Worm (Caenorhabditis elegans) whole organism, young adult: ENCODE results near the gene R02D1.2.

Experiments
- B0261.1 ChIP-seq: sonication (generic microtip); optimal IDR thresholded peaks from 2 replicates; lab custom pipeline; 2016; ENCODE audit warnings: mild to moderate bottlenecking, missing genetic modification characterization, moderate library complexity, missing compliant biosample characterization
- C17E4.6 ChIP-seq: fragments of 200-800 bp; sonication (Bioruptor generic); IDR thresholded peaks from 2 replicates; pipeline ENCODE4 v1.3.6; 2022; ENCODE audit warnings: missing genetic modification reagents, missing genetic modification characterization, missing compliant biosample characterization
- F33H1.4 ChIP-seq: fragments of 200-800 bp; sonication (Bioruptor generic); IDR thresholded peaks from 2 replicates; pipeline ENCODE4 v1.3.6; 2022; ENCODE audit warnings: missing genetic modification reagents, missing genetic modification characterization, missing compliant biosample characterization
- F39B2.1 ChIP-seq: fragments of 200-800 bp; sonication (Bioruptor generic); IDR thresholded peaks from 2 replicates; pipeline ENCODE4 v1.3.6; 2022; ENCODE audit warnings: missing genetic modification reagents, missing genetic modification characterization, missing compliant biosample characterization
- F55B11.4 ChIP-seq: sonication (generic microtip); optimal IDR thresholded peaks from 2 replicates; lab custom pipeline; 2016; ENCODE audit warnings: missing compliant biosample characterization, missing genetic modification characterization, borderline replicate concordance; ENCODE audit not compliant: insufficient read depth
- F57A8.1 ChIP-seq: fragments of 200-800 bp; sonication (Bioruptor generic); optimal IDR thresholded peaks from 2 replicates; lab custom pipeline; 2018; ENCODE audit warnings: mild to moderate bottlenecking, missing genetic modification characterization, moderate library complexity, missing compliant biosample characterization
- F57C9.4 ChIP-seq: sonication (generic microtip); optimal IDR thresholded peaks from 2 replicates; lab custom pipeline; 2017; ENCODE audit warnings: mild to moderate bottlenecking, missing genetic modification characterization, missing compliant biosample characterization
- T07F8.4 ChIP-seq: sonication (generic microtip); optimal IDR thresholded peaks from 2 replicates; lab custom pipeline; 2016; ENCODE audit warnings: mild to moderate bottlenecking, missing genetic modification characterization, moderate library complexity, missing compliant biosample characterization
- Y53F4B.3 ChIP-seq: fragments of 200-800 bp; sonication (Bioruptor generic); IDR thresholded peaks from 2 replicates; pipeline ENCODE4 v1.3.6; 2022; ENCODE audit warnings: missing genetic modification reagents, missing genetic modification characterization, missing compliant biosample characterization
- Y95B8A.8 ChIP-seq: fragments of 200-800 bp; sonication (Bioruptor generic); IDR thresholded peaks from 2 replicates; pipeline ENCODE4 v1.3.6; 2022; ENCODE audit warnings: missing genetic modification reagents, missing genetic modification characterization, missing compliant biosample characterization
- aptf-2 ChIP-seq: fragments of 200-800 bp; sonication (Bioruptor generic); conservative IDR thresholded peaks from 2 replicates; pipeline ENCODE4 v1.3.6; 2022; ENCODE audit warnings: missing genetic modification reagents, missing genetic modification characterization, missing compliant biosample characterization
- aptf-3 ChIP-seq: fragments of 200-800 bp; sonication (Bioruptor generic); IDR thresholded peaks from 2 replicates; pipeline ENCODE4 v1.3.6; 2022; ENCODE audit warnings: missing genetic modification characterization, missing compliant biosample characterization
- bed-1 ChIP-seq: fragments of 200-800 bp; sonication (Bioruptor generic); IDR thresholded peaks from 2 replicates; pipeline ENCODE4 v1.3.6; 2022; ENCODE audit warnings: missing genetic modification reagents, missing genetic modification characterization, missing compliant biosample characterization
- ccch-3 ChIP-seq: fragments of 200-800 bp; sonication (Bioruptor generic); optimal IDR thresholded peaks from 2 replicates; lab custom pipeline; 2018; ENCODE audit warnings: mild to moderate bottlenecking, missing genetic modification characterization, missing compliant biosample characterization
- cebp-1 ChIP-seq, 2 experiments: fragments of 200-800 bp in 1 of 2; sonication (Bioruptor generic) in 1 of 2; sonication (generic microtip) in 1 of 2; IDR thresholded peaks in 1 of 2; optimal IDR thresholded peaks in 1 of 2; 2 replicates each; pipeline versions ENCODE4 v1.3.6 to Lab custom; 2017 to 2022; ENCODE audit warnings: missing compliant biosample characterization in 2 of 2, missing genetic modification characterization in 2 of 2, mild to moderate bottlenecking in 1 of 2, missing genetic modification reagents in 1 of 2, moderate library complexity in 1 of 2
- cebp-2 ChIP-seq: fragments of 200-800 bp; sonication (Bioruptor generic); IDR thresholded peaks from 2 replicates; pipeline ENCODE4 v1.3.6; 2022; ENCODE audit warnings: missing genetic modification characterization, missing compliant biosample characterization
- ceh-100 ChIP-seq: fragments of 200-800 bp; sonication (Bioruptor generic); IDR thresholded peaks from 2 replicates; pipeline ENCODE4 v1.3.6; 2022; ENCODE audit warnings: missing genetic modification reagents, missing genetic modification characterization, missing compliant biosample characterization
- ceh-40 ChIP-seq: fragments of 200-800 bp; sonication (Bioruptor generic); IDR thresholded peaks from 2 replicates; pipeline ENCODE4 v1.3.6; 2022; ENCODE audit warnings: missing genetic modification characterization, missing compliant biosample characterization
- ceh-58 ChIP-seq: fragments of 200-800 bp; sonication (Bioruptor generic); IDR thresholded peaks from 2 replicates; pipeline ENCODE4 v1.3.6; 2022; ENCODE audit warnings: missing genetic modification characterization, missing compliant biosample characterization
- efl-1 ChIP-seq: fragments of 150-350 bp; optimal IDR thresholded peaks from 2 replicates; lab custom pipeline; 2014; ENCODE audit warnings: missing biosample characterization, missing genetic modification reagents, missing genetic modification characterization
- egrh-3 ChIP-seq: fragments of 200-800 bp; sonication (Bioruptor generic); IDR thresholded peaks from 2 replicates; pipeline ENCODE4 v1.3.6; 2022; ENCODE audit warnings: missing genetic modification reagents, missing genetic modification characterization, missing compliant biosample characterization
- gei-17 ChIP-seq: fragments of 200-800 bp; sonication (Bioruptor generic); optimal IDR thresholded peaks from 2 replicates; lab custom pipeline; 2018; ENCODE audit warnings: mild to moderate bottlenecking, missing genetic modification characterization, missing compliant biosample characterization
- hlh-12 ChIP-seq: sonication (generic microtip); optimal IDR thresholded peaks from 2 replicates; lab custom pipeline; 2016; ENCODE audit warnings: missing genetic modification characterization, missing compliant biosample characterization
- hlh-26 ChIP-seq: fragments of 200-800 bp; sonication (Bioruptor generic); conservative IDR thresholded peaks from 2 replicates; pipeline ENCODE4 v1.3.6; 2022; ENCODE audit warnings: missing genetic modification reagents, missing genetic modification characterization, missing compliant biosample characterization
- lin-26 ChIP-seq: fragments of 200-800 bp; sonication (Bioruptor generic); IDR thresholded peaks from 2 replicates; pipeline ENCODE4 v1.3.6; 2022; ENCODE audit warnings: missing genetic modification reagents, missing genetic modification characterization, missing compliant biosample characterization
- lir-1 ChIP-seq: fragments of 200-800 bp; sonication (Bioruptor generic); conservative IDR thresholded peaks from 2 replicates; pipeline ENCODE4 v1.3.6; 2022; ENCODE audit warnings: missing genetic modification reagents, missing genetic modification characterization, missing compliant biosample characterization
- madf-10 ChIP-seq: sonication (generic microtip); optimal IDR thresholded peaks from 2 replicates; lab custom pipeline; 2016; ENCODE audit warnings: mild to moderate bottlenecking, missing genetic modification characterization, missing compliant biosample characterization
- mes-4 ChIP-seq: sonication (generic microtip); optimal IDR thresholded peaks from 2 replicates; lab custom pipeline; 2016; ENCODE audit warnings: missing genotype, missing genetic modification characterization, missing compliant biosample characterization
- nfya-1 ChIP-seq: sonication (generic microtip); optimal IDR thresholded peaks from 2 replicates; lab custom pipeline; 2017; ENCODE audit warnings: antibody characterized with exemption, missing compliant biosample characterization, missing genetic modification characterization, borderline replicate concordance; ENCODE audit not compliant: insufficient read depth
- nhr-120 ChIP-seq: fragments of 200-800 bp; sonication (Bioruptor generic); IDR thresholded peaks from 2 replicates; pipeline ENCODE4 v1.3.6; 2022; ENCODE audit warnings: missing genetic modification characterization, missing compliant biosample characterization
- pbrm-1 ChIP-seq: fragments of 200-800 bp; sonication (Bioruptor generic); IDR thresholded peaks from 2 replicates; pipeline ENCODE4 v1.3.6; 2022; ENCODE audit warnings: missing genetic modification reagents, missing genetic modification characterization, missing compliant biosample characterization
- sdz-38 ChIP-seq: sonication (generic microtip); optimal IDR thresholded peaks from 2 replicates; lab custom pipeline; 2016; ENCODE audit warnings: missing genotype, missing genetic modification characterization, missing compliant biosample characterization
- tbp1 ChIP-seq: fragments of 200-800 bp; sonication (Bioruptor generic); optimal IDR thresholded peaks from 2 replicates; lab custom pipeline; 2018; ENCODE audit warnings: mild to moderate bottlenecking, missing genetic modification characterization, missing compliant biosample characterization
- tbx-9 ChIP-seq: sonication (generic microtip); optimal IDR thresholded peaks from 2 replicates; lab custom pipeline; 2016; ENCODE audit warnings: borderline replicate concordance, missing genetic modification characterization, inconsistent platforms, missing compliant biosample characterization
- zfh-2 ChIP-seq: fragments of 200-800 bp; sonication (Bioruptor generic); conservative IDR thresholded peaks from 2 replicates; pipeline ENCODE4 v1.3.6; 2022; ENCODE audit warnings: missing genetic modification reagents, missing genetic modification characterization, missing compliant biosample characterization
- zim-3 ChIP-seq: sonication (generic microtip); optimal IDR thresholded peaks from 2 replicates; lab custom pipeline; 2017; ENCODE audit warnings: mild to moderate bottlenecking, missing genetic modification characterization, moderate library complexity, missing compliant biosample characterization

Gene R02D1.2

DNA sequence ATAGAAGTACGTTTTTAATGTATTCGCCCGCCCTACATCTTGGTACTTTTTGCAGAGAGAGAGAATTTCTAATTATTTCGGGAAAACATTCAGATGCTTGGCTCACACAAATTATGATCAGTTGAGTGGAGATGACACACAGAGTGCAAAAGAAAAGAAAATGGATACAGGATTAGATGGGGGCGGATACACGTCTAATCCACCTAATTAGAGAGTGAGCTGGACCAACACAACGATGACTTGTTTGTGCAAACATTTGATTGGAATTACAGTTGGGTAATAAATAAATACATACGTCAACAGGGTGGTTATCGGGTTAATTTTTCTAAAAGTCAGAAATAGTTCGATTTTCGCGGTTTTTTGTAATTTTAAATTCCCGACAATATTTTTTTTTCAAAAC lies 36.5 kb upstream of the R02D1.2 start:
- TF ChIP-seq zfh-2 (no peak), ceh-100 (no peak), F57A8.1 (no peak), tbx-9 (no peak), bed-1 (GFP tag; lab: Robert Waterston, UW) (no peak), pbrm-1 (no peak), nhr-120 (GFP tag; lab: Robert Waterston, UW) (no peak), zim-3 (tag; lab: Kevin White, UChicago) (no peak), hlh-12 (no peak), ceh-40 (GFP tag; lab: Robert Waterston, UW) (no peak), F55B11.4 (tag; lab: Kevin White, UChicago) (no peak), gei-17 (GFP tag; lab: Kevin White, UChicago) (no peak), F57C9.4 (tag; lab: Kevin White, UChicago) (no peak), madf-10 (tag; lab: Kevin White, UChicago) (no peak), sdz-38 (tag; lab: Kevin White, UChicago) (no peak), ceh-58 (GFP tag; lab: Robert Waterston, UW) (no peak), F39B2.1 (GFP tag; lab: Robert Waterston, UW) (no peak), hlh-26 (GFP tag; lab: Robert Waterston, UW) (no peak), cebp-2 (GFP tag; lab: Robert Waterston, UW) (no peak), aptf-2 (no peak)

DNA sequence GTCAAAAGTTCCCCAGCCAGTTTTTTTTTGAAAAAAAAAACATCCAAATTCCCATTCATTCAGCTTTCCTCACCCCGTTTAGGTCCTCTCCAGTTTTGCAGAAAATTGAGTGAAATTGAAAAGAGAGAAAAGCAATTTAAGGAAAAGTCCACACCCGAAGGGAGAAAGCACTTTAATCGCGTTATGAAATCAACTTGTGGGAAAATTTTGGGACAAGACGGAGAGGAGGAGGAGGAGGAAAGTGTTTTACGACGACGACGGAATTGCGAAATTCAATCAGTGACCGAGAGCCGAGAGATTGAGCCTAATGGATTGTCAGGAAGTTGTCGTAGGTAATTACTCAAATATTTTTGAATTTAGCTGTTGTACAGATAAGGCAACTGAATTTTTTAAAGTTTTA lies 34.8 kb upstream of the R02D1.2 start:
- no peak for TF ChIP-seq T07F8.4
- TF ChIP-seq cebp-1 (GFP tag; IDR thresholded peaks at IDR 0.05; lab: Robert Waterston, UW), result peak; percentile 65; the same call in 1 of the 2 replicates
- peak; percentile 94 for TF ChIP-seq cebp-1 (tag; optimal IDR thresholded peaks at IDR 0.05; lab: Kevin White, UChicago)
- TF ChIP-seq, all 124 proteins: peak for 1

DNA sequence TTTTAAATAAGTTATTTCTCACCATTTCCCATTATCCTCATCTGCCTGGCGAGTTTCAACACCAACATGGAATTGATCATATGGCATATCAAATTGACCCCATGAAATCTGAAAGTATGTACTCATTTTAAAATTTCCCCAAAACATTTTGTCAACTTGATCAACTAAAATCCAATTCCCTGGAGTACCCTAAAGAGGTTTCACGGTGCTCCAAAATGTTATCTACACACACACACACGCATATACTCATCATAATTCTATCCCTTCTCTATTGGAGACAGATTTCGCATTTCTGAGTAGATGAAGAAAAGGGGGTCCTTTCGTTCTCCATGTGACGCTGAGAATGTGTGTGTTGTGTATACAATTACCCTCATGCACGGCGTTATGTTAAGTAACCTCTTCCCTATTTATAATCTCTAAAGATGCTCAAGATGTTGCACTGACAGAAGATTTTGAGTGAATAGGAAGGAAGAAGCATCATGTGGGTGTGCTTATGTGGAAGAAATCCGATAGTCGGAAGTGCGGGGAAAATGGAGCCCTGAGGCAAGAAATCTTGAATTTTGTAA lies 33.5 kb upstream of the R02D1.2 start:
- TF ChIP-seq B0261.1 (tag; lab: Kevin White, UChicago) (no peak), aptf-3 (GFP tag; lab: Robert Waterston, UW) (no peak), Y95B8A.8 (GFP tag; lab: Robert Waterston, UW) (no peak), zim-3 (tag; lab: Kevin White, UChicago) (no peak), mes-4 (tag; lab: Kevin White, UChicago) (no peak), efl-1 (GFP tag; lab: Kevin White, UChicago) (no peak), ccch-3 (no peak), F39B2.1 (GFP tag; lab: Robert Waterston, UW) (no peak), lir-1 (GFP tag; lab: Robert Waterston, UW) (no peak), nfya-1 (tag; lab: Kevin White, UChicago) (no peak), C17E4.6 (no peak), tbp1 (GFP tag; lab: Kevin White, UChicago) (no peak), F55B11.4 (tag; lab: Kevin White, UChicago) (no peak), lin-26 (GFP tag; lab: Robert Waterston, UW) (no peak), egrh-3 (GFP tag; lab: Robert Waterston, UW) (no peak), Y53F4B.3 (GFP tag; lab: Robert Waterston, UW) (no peak), sdz-38 (tag; lab: Kevin White, UChicago) (no peak), pbrm-1 (no peak), F33H1.4 (no peak)
